Fruit fly (Drosophila melanogaster): Measurements from ENCODE around the gene Oatp74D.

dm6 chr3L:17486130-17486529, 788 bp upstream of the Oatp74D start, which contains the start of gene CG6333:
- TF ChIP-seq fd96Ca (GFP tag; IDR thresholded peaks at IDR 0.05) (no peak), Pif1B (GFP tag; optimal IDR thresholded peaks at IDR 0.05) (no peak), Pif1A (GFP tag; optimal IDR thresholded peaks at IDR 0.05) (no peak), CG15710 (tag; optimal IDR thresholded peaks at IDR 0.05) (no peak), CG8301 (tag; optimal IDR thresholded peaks at IDR 0.05) (no peak), EcR (GFP tag; optimal IDR thresholded peaks at IDR 0.05) (no peak), Snoo (tag; optimal IDR thresholded peaks at IDR 0.05) (no peak), CG4496 (GFP tag; IDR thresholded peaks at IDR 0.05) (no peak)
